Fruit fly (Drosophila melanogaster): Measurements from ENCODE around the gene CG11977.

The CG11977 gene

dm6 chr3R:9033619-9034401 lies 36.3 kb downstream of the CG11977 start (continued):
- TF ChIP-seq lab (GFP tag; optimal IDR thresholded peaks at IDR 0.05) (peak; percentile 88), CG2712 (tag; optimal IDR thresholded peaks at IDR 0.05) (peak; percentile 93), zen (tag; optimal IDR thresholded peaks at IDR 0.05) (peak; percentile 72), CG10979 (tag; optimal IDR thresholded peaks at IDR 0.05) (peak; percentile 85), Chrac-16 (GFP tag; optimal IDR thresholded peaks at IDR 0.05) (peak; percentile 67), CG15514 (GFP tag; optimal IDR thresholded peaks at IDR 0.05) (peak; percentile 67), CG9215 (GFP tag; IDR thresholded peaks at IDR 0.05) (peak; percentile 41; the same call in 1 of the 2 replicates), Sin3A (optimal IDR thresholded peaks at IDR 0.05) (no peak), sc (optimal IDR thresholded peaks at IDR 0.05) (no peak), sc (GFP tag; optimal IDR thresholded peaks at IDR 0.05) (peak; percentile 58), row (GFP tag; IDR thresholded peaks at IDR 0.05) (peak; percentile 95), NFAT (GFP tag; IDR thresholded peaks at IDR 0.05) (peak; percentile 21; the same call in 1 of the 2 replicates), cad (GFP tag; optimal IDR thresholded peaks at IDR 0.05) (peak; percentile 2), CG13424 (tag; optimal IDR thresholded peaks at IDR 0.05) (peak; percentile 93), CG7928 (GFP tag; optimal IDR thresholded peaks at IDR 0.05) (peak; percentile 68), CG3065 (GFP tag; optimal IDR thresholded peaks at IDR 0.05) (peak; percentile 56), wdn (GFP tag; IDR thresholded peaks at IDR 0.05) (no peak), CG18262 (tag; optimal IDR thresholded peaks at IDR 0.05) (peak; percentile 94), emc (GFP tag; optimal IDR thresholded peaks at IDR 0.05) (no peak), tgo (GFP tag; IDR thresholded peaks at IDR 0.05) (peak; percentile 88), sr (GFP tag; IDR thresholded peaks at IDR 0.05) (0 out of 3 replicates have a peak, but pooled peaks have one; percentile 35), knrl (GFP tag; IDR thresholded peaks at IDR 0.05; ENCODE audit: partially characterized antibody) (no peak), CG11247 (GFP tag; IDR thresholded peaks at IDR 0.05) (no peak; the same call in 1 of the 2 replicates), CG14710 (tag; optimal IDR thresholded peaks at IDR 0.05) (peak; percentile 87), CG7372 (GFP tag; IDR thresholded peaks at IDR 0.05) (0 out of 2 replicates have a peak, but pooled peaks have one; percentile 47), CkIIα-i1 (GFP tag; IDR thresholded peaks at IDR 0.05) (no peak), CG18011 (GFP tag; optimal IDR thresholded peaks at IDR 0.05) (peak; percentile 41), Tbp (GFP tag; optimal IDR thresholded peaks at IDR 0.05) (peak; percentile 95), CG2120 (GFP tag; optimal IDR thresholded peaks at IDR 0.05) (peak; percentile 77), hth (optimal IDR thresholded peaks at IDR 0.05) (no peak), Gsc (GFP tag; IDR thresholded peaks at IDR 0.05) (no peak), Mad (GFP tag; optimal IDR thresholded peaks at IDR 0.05) (peak; percentile 50), CG3407 (GFP tag; optimal IDR thresholded peaks at IDR 0.05) (peak; percentile 67)

- peak in 1 of 3 experiments; percentile 35 for TF ChIP-seq lola (GFP tag; optimal IDR thresholded peaks at IDR 0.05)
- no peak for TF ChIP-seq CG1647 (GFP tag; optimal IDR thresholded peaks at IDR 0.05)
- no peak for TF ChIP-seq Nf-YC (tag; optimal IDR thresholded peaks at IDR 0.05)
- no peak for TF ChIP-seq usp (GFP tag; optimal IDR thresholded peaks at IDR 0.05)
- peak; percentile 42; the same call in 1 of the 3 replicates for TF ChIP-seq row (GFP tag; IDR thresholded peaks at IDR 0.05)
- TF ChIP-seq phol (tag; optimal IDR thresholded peaks at IDR 0.05): peak; percentile 4
- peak; percentile 27 for TF ChIP-seq CG10979 (tag; optimal IDR thresholded peaks at IDR 0.05)
- TF ChIP-seq Sry-β (GFP tag; optimal IDR thresholded peaks at IDR 0.05): no peak
- no peak for TF ChIP-seq unc-4 (GFP tag; IDR thresholded peaks at IDR 0.05; ENCODE audit: partially characterized antibody)
- no peak for TF ChIP-seq Neu2 (GFP tag; optimal IDR thresholded peaks at IDR 0.05; ENCODE audit: borderline replicate concordance)
- TF ChIP-seq hkb (optimal IDR thresholded peaks at IDR 0.05): no peak
- 0 out of 2 replicates have a peak, but pooled peaks have one; percentile 16 for TF ChIP-seq hkb (GFP tag; IDR thresholded peaks at IDR 0.05)
- TF ChIP-seq Kr (GFP tag; optimal IDR thresholded peaks at IDR 0.05): peak; percentile 2
- TF ChIP-seq CG2712 (tag; optimal IDR thresholded peaks at IDR 0.05): peak; percentile 18
- peak; percentile 29; the same call in 1 of the 2 replicates for TF ChIP-seq Xrp1 (GFP tag; IDR thresholded peaks at IDR 0.05)
- TF ChIP-seq dmrt11E (tag; optimal IDR thresholded peaks at IDR 0.05): peak; percentile 49
- no peak for TF ChIP-seq MESR4 (GFP tag; optimal IDR thresholded peaks at IDR 0.05)
- TF ChIP-seq CG9727 (GFP tag; optimal IDR thresholded peaks at IDR 0.05): peak; percentile 13
- TF ChIP-seq H15 (GFP tag; IDR thresholded peaks at IDR 0.05): no peak
- TF ChIP-seq C15 (GFP tag; IDR thresholded peaks at IDR 0.05): no peak
- TF ChIP-seq CG8924 (tag; optimal IDR thresholded peaks at IDR 0.05): peak; percentile 16
Observed at dm6 chr3R:9035252-9035651, 37.8 kb downstream of the CG11977 start.
